Worm (Caenorhabditis elegans) whole organism, early embryonic: ENCODE measurements around the gene R05F9.9.

ENCODE experiments used
- B0310.2 ChIP-seq: sonication (generic microtip); optimal IDR thresholded peaks from 2 replicates; lab custom pipeline; 2016; ENCODE audit warnings: mild to moderate bottlenecking, missing genetic modification characterization, missing compliant biosample characterization
- F13C5.2 ChIP-seq: sonication (generic microtip); optimal IDR thresholded peaks from 2 replicates; lab custom pipeline; 2017; ENCODE audit warnings: mild to moderate bottlenecking, missing genetic modification characterization, inconsistent platforms, missing compliant biosample characterization
- aly-1 ChIP-seq: sonication (generic microtip); optimal IDR thresholded peaks from 2 replicates; lab custom pipeline; 2016; ENCODE audit warnings: missing genetic modification characterization, missing compliant biosample characterization
- ama-1 ChIP-seq: fragments of 150-350 bp; optimal IDR thresholded peaks from 2 replicates; lab custom pipeline; 2014
- ceh-13 ChIP-seq: fragments of 200-800 bp; sonication (Bioruptor generic); optimal IDR thresholded peaks from 2 replicates; lab custom pipeline; 2018; ENCODE audit warnings: mild to moderate bottlenecking, missing genetic modification characterization, missing compliant biosample characterization
- ceh-36 ChIP-seq: sonication (generic microtip); optimal IDR thresholded peaks from 2 replicates; lab custom pipeline; 2016; ENCODE audit warnings: missing genetic modification characterization, inconsistent platforms, missing compliant biosample characterization
- ets-7 ChIP-seq: sonication (generic microtip); optimal IDR thresholded peaks from 2 replicates; lab custom pipeline; 2016; ENCODE audit warnings: missing genotype, missing genetic modification characterization, missing compliant biosample characterization
- flt-1 ChIP-seq: fragments of 200-800 bp; sonication (Bioruptor generic); IDR thresholded peaks from 2 replicates; pipeline ENCODE4 v1.3.6; 2022; ENCODE audit warnings: missing genetic modification characterization, missing compliant biosample characterization
- hmbx-1 ChIP-seq: sonication (generic microtip); optimal IDR thresholded peaks from 2 replicates; lab custom pipeline; 2016; ENCODE audit warnings: mild to moderate bottlenecking, missing genetic modification characterization, missing compliant biosample characterization
- hmg-4 ChIP-seq: fragments of 200-800 bp; sonication (Bioruptor generic); optimal IDR thresholded peaks from 2 replicates; lab custom pipeline; 2018; ENCODE audit warnings: mild to moderate bottlenecking, missing genetic modification characterization, missing compliant biosample characterization
- hnd-1 ChIP-seq: sonication (generic microtip); optimal IDR thresholded peaks from 2 replicates; lab custom pipeline; 2016; ENCODE audit warnings: missing genetic modification characterization, missing compliant biosample characterization
- sea-1 ChIP-seq: fragments of 200-800 bp; sonication (Bioruptor generic); conservative IDR thresholded peaks from 2 replicates; pipeline ENCODE4 v1.3.6; 2022; ENCODE audit warnings: missing genetic modification characterization, missing compliant biosample characterization
- tbx-37 ChIP-seq: fragments of 200-800 bp; sonication (Bioruptor generic); conservative IDR thresholded peaks from 2 replicates; pipeline ENCODE4 v1.3.6; 2022; ENCODE audit warnings: missing genetic modification reagents, missing genetic modification characterization, missing compliant biosample characterization

- TF ChIP-seq aly-1 (tag; lab: Kevin White, UChicago), result no peak
- no peak for TF ChIP-seq tbx-37 (GFP tag; lab: Robert Waterston, UW)
- TF ChIP-seq F13C5.2, result no peak
- TF ChIP-seq hmbx-1 (tag; lab: Kevin White, UChicago), result no peak
- no peak for TF ChIP-seq hmg-4 (GFP tag; lab: Kevin White, UChicago)
- TF ChIP-seq ama-1 (lab: Kevin White, UChicago), result no peak
- no peak for TF ChIP-seq sea-1 (GFP tag; lab: Robert Waterston, UW)
- TF ChIP-seq ceh-13 (GFP tag; lab: Kevin White, UChicago), result no peak
- no peak for TF ChIP-seq ceh-36 (tag; lab: Kevin White, UChicago)
- no peak for TF ChIP-seq hnd-1
- no peak for TF ChIP-seq B0310.2 (tag; lab: Kevin White, UChicago)
- TF ChIP-seq flt-1 (GFP tag; lab: Robert Waterston, UW), result no peak
- TF ChIP-seq ets-7 (tag; lab: Kevin White, UChicago), result no peak
Measured at ce11 chrII:4935518-4935917, 33.6 kb upstream of the R05F9.9 start, which contains the start of gene ZK546.5.
